Fruit fly (Drosophila melanogaster): ENCODE results near the gene CG5149.
A peak's percentile ranks its signal among the peaks of the same experiment; 100 is the strongest.

Gene CG5149

DNA sequence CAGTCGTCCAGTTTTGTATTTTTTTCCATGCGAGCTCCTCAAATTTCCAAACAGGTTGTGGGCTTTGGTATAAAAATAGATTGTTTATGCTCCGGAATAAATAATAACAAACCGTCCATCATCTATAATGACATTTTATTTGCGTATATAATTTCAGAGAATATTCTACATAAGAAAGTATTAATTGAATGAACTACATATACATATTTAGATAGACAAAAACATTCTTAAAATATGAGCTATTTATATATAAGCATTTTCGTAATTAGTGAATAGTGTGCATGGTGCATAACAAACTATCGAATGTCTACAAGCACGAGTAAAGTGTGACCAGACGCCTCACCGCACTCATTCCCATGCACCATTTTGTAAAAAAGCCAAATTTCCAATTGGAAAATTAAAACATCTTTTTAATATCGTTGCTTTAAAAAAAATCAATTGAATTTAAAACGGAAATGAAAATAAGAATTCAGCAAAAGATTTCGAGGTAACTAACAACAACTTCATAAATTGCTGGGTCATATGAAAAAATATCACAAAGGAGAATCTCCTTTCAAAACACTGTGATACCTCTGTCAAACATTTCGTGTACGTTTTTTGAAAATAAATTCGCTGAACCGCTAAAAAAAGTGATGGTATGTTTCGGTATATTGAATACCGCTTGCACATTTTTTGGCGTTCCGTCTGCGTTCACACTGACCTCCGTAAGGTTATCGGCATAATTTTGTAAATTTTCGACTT is 38.4 kb upstream of the CG5149 start, which contains the start of gene muc (continued):
- TF ChIP-seq fd96Cb (tag; optimal IDR thresholded peaks at IDR 0.05) (peak; percentile 4), dati (GFP tag; IDR thresholded peaks at IDR 0.05) (no peak), CG6791 (GFP tag; IDR thresholded peaks at IDR 0.05; ENCODE audit: partially characterized antibody) (peak; percentile 74), unpg (GFP tag; optimal IDR thresholded peaks at IDR 0.05) (peak; percentile 44), NC2α (GFP tag; optimal IDR thresholded peaks at IDR 0.05) (no peak), CG17802 (tag; optimal IDR thresholded peaks at IDR 0.05) (peak; percentile 79), Camta (GFP tag; optimal IDR thresholded peaks at IDR 0.05) (peak; percentile 29), CG34422 (GFP tag; IDR thresholded peaks at IDR 0.05) (peak; percentile 8; the same call in 1 of the 3 replicates), CG32532 (GFP tag; IDR thresholded peaks at IDR 0.05) (peak; percentile 70), CG17361 (GFP tag; IDR thresholded peaks at IDR 0.05) (peak; percentile 52; the same call in 2 of the 3 replicates), bab2 (GFP tag; optimal IDR thresholded peaks at IDR 0.05) (peak; percentile 26), gem (tag; optimal IDR thresholded peaks at IDR 0.05) (peak; percentile 64), CG2889 (GFP tag; IDR thresholded peaks at IDR 0.05) (no peak), sr (GFP tag; IDR thresholded peaks at IDR 0.05) (no peak), gsb (GFP tag; IDR thresholded peaks at IDR 0.05) (no peak), Ravus (GFP tag; IDR thresholded peaks at IDR 0.05) (no peak), pzg (GFP tag; optimal IDR thresholded peaks at IDR 0.05) (peak; percentile 63), ftz-f1 (GFP tag; optimal IDR thresholded peaks at IDR 0.05) (no peak), CG11093 (GFP tag; IDR thresholded peaks at IDR 0.05) (no peak), CG1024 (GFP tag; IDR thresholded peaks at IDR 0.05) (peak; percentile 53; the same call in 1 of the 2 replicates), CG15601 (tag; optimal IDR thresholded peaks at IDR 0.05) (peak; percentile 33), CG30431 (GFP tag; optimal IDR thresholded peaks at IDR 0.05) (no peak), CG8944 (GFP tag; optimal IDR thresholded peaks at IDR 0.05) (peak; percentile 19), trh (GFP tag; optimal IDR thresholded peaks at IDR 0.05) (no peak), ttk (GFP tag; IDR thresholded peaks at IDR 0.05) (no peak), Doc3 (GFP tag; IDR thresholded peaks at IDR 0.05; ENCODE audit: partially characterized antibody) (peak; percentile 58), Hr39 (optimal IDR thresholded peaks at IDR 0.05) (no peak), CG9817 (tag; optimal IDR thresholded peaks at IDR 0.05) (peak; percentile 47), CG1602 (GFP tag; optimal IDR thresholded peaks at IDR 0.05) (peak; percentile 31), stwl (tag; optimal IDR thresholded peaks at IDR 0.05) (peak; percentile 71), hbn (GFP tag; IDR thresholded peaks at IDR 0.05; ENCODE audit: partially characterized antibody) (peak; percentile 36; the same call in 1 of the 2 replicates), CG13894 (tag; optimal IDR thresholded peaks at IDR 0.05) (peak; percentile 63), onecut (GFP tag; IDR thresholded peaks at IDR 0.05) (no peak), Bteb2 (GFP tag; optimal IDR thresholded peaks at IDR 0.05) (no peak), zf30C (GFP tag; optimal IDR thresholded peaks at IDR 0.05) (no peak), CG12155 (GFP tag; optimal IDR thresholded peaks at IDR 0.05) (peak; percentile 33), CTCF (GFP tag; optimal IDR thresholded peaks at IDR 0.05) (no peak), dmrt11E (tag; optimal IDR thresholded peaks at IDR 0.05) (peak; percentile 40), CG4282 (GFP tag; optimal IDR thresholded peaks at IDR 0.05) (no peak), sima (GFP tag; optimal IDR thresholded peaks at IDR 0.05) (no peak), D19A (tag; optimal IDR thresholded peaks at IDR 0.05) (peak; percentile 63), CG17568 (GFP tag; optimal IDR thresholded peaks at IDR 0.05) (no peak), CG12942 (GFP tag; optimal IDR thresholded peaks at IDR 0.05) (peak; percentile 48), CG9797 (GFP tag; optimal IDR thresholded peaks at IDR 0.05) (peak; percentile 64), run (tag; optimal IDR thresholded peaks at IDR 0.05) (no peak), bigmax (GFP tag; optimal IDR thresholded peaks at IDR 0.05) (no peak), CG3847 (GFP tag; IDR thresholded peaks at IDR 0.05) (peak; percentile 48; the same call in 1 of the 2 replicates), grau (tag; optimal IDR thresholded peaks at IDR 0.05) (peak; percentile 55), Oli (tag; optimal IDR thresholded peaks at IDR 0.05) (peak; percentile 17), CG42726 (GFP tag; IDR thresholded peaks at IDR 0.05; ENCODE audit: partially characterized antibody) (peak; percentile 60)

Measured in whole organism, embryonic.